Worm (Caenorhabditis elegans) whole organism, L1 larva: ENCODE data around the gene Y116F11A.6.

Experiments used
- ceh-8 ChIP-seq: fragments of 200-800 bp; sonication (Bioruptor generic); optimal IDR thresholded peaks from 2 replicates; lab custom pipeline; 2018; ENCODE audit warnings: mild to moderate bottlenecking, missing genetic modification characterization, moderate library complexity, missing compliant biosample characterization
- egl-27 ChIP-seq, 2 experiments: fragments of 150-350 bp in 1 of 2; sonication (generic microtip); optimal IDR thresholded peaks; 3 replicates each; lab custom pipeline; 2017 to 2018; ENCODE audit warnings: missing biosample characterization in 2 of 2, missing genetic modification characterization in 2 of 2, missing genetic modification reagents in 2 of 2
- fos-1 ChIP-seq: fragments of 150-350 bp; optimal IDR thresholded peaks from 2 replicates; lab custom pipeline; 2014; ENCODE audit warnings: missing biosample characterization, missing genetic modification characterization
- nhr-12 ChIP-seq: sonication (generic microtip); optimal IDR thresholded peaks from 2 replicates; lab custom pipeline; 2017; ENCODE audit warnings: missing biosample characterization, missing genetic modification characterization
- nhr-76 ChIP-seq: sonication (generic microtip); optimal IDR thresholded peaks from 2 replicates; lab custom pipeline; 2017; ENCODE audit warnings: missing biosample characterization, missing genetic modification characterization
- pqm-1 ChIP-seq: sonication (generic microtip); optimal IDR thresholded peaks from 3 replicates; lab custom pipeline; 2017; ENCODE audit warnings: missing biosample characterization, missing genetic modification characterization
- skn-1 ChIP-seq: fragments of 150-350 bp; optimal IDR thresholded peaks from 2 replicates; lab custom pipeline; 2014; ENCODE audit warnings: missing biosample characterization, missing genetic modification characterization
- snpc-4 ChIP-seq: fragments of 150-350 bp; optimal IDR thresholded peaks from 2 replicates; lab custom pipeline; 2014; ENCODE audit warnings: missing biosample characterization, missing genetic modification characterization
- unc-86 ChIP-seq: sonication (generic microtip); optimal IDR thresholded peaks from 2 replicates; lab custom pipeline; 2016; ENCODE audit warnings: missing genetic modification characterization, missing compliant biosample characterization

- TF ChIP-seq ceh-8 (GFP tag; lab: Kevin White, UChicago), result no peak
- TF ChIP-seq fos-1, result no peak
- TF ChIP-seq unc-86 (tag; lab: Kevin White, UChicago), result no peak
- TF ChIP-seq snpc-4 (tag; lab: Kevin White, UChicago), result no peak
- no peak for TF ChIP-seq nhr-12 (tag; lab: Kevin White, UChicago)
- no peak for TF ChIP-seq skn-1 (tag; lab: Kevin White, UChicago)
- TF ChIP-seq egl-27 (tag; optimal IDR thresholded peaks at IDR 0.05; lab: Kevin White, UChicago), result no peak
- TF ChIP-seq nhr-76 (tag; lab: Kevin White, UChicago), result no peak
- TF ChIP-seq pqm-1, result no peak
Measured at ce11 chrV:19691271-19691886, 28.0 kb upstream of the Y116F11A.6 start.
